Fruit fly (Drosophila melanogaster) whole organism, embryonic: ENCODE results near the gene CG8369.

Experiments used
- CG10267 ChIP-seq: fragments of 200-800 bp; sonication (Bioruptor generic); optimal IDR thresholded peaks from 2 replicates; lab custom pipeline; 2018; ENCODE audit warnings: missing biosample characterization, mild to moderate bottlenecking, missing genetic modification characterization, moderate library complexity
- CG10654 ChIP-seq: fragments of 200-800 bp; sonication (Bioruptor generic); optimal IDR thresholded peaks from 2 replicates; lab custom pipeline; 2016; ENCODE audit warnings: missing biosample characterization, missing genetic modification characterization
- CG11456 ChIP-seq: fragments of 200-800 bp; sonication (Bioruptor generic); IDR thresholded peaks from 3 replicates; pipeline ENCODE4 v1.3.6; 2022; ENCODE audit warnings: missing biosample characterization, missing genetic modification characterization
- CG11560 ChIP-seq: fragments of 200-800 bp; sonication (Bioruptor generic); IDR thresholded peaks from 3 replicates; pipeline ENCODE4 v1.3.6; 2022; ENCODE audit warnings: missing biosample characterization, missing genetic modification characterization
- CG14965 ChIP-seq: fragments of 200-800 bp; sonication (Bioruptor generic); optimal IDR thresholded peaks from 2 replicates; lab custom pipeline; 2016; ENCODE audit warnings: missing biosample characterization, missing genetic modification characterization, borderline replicate concordance
- CG1603 ChIP-seq: fragments of 200-800 bp; sonication (Bioruptor generic); optimal IDR thresholded peaks from 2 replicates; lab custom pipeline; 2019; ENCODE audit warnings: missing biosample characterization, mild to moderate bottlenecking, missing genetic modification characterization, moderate library complexity
- CG17186 ChIP-seq: fragments of 200-800 bp; sonication (Bioruptor generic); optimal IDR thresholded peaks from 3 replicates; lab custom pipeline; 2017; ENCODE audit warnings: missing biosample characterization, missing genetic modification reagents, missing genetic modification characterization
- CG17802 ChIP-seq: fragments of 200-800 bp; sonication (Bioruptor generic); optimal IDR thresholded peaks from 2 replicates; lab custom pipeline; 2018; ENCODE audit warnings: missing biosample characterization, mild to moderate bottlenecking, missing genetic modification characterization, moderate library complexity
- CG18011 ChIP-seq: fragments of 200-800 bp; sonication (Bioruptor generic); optimal IDR thresholded peaks from 2 replicates; lab custom pipeline; 2017; ENCODE audit warnings: missing biosample characterization, missing genetic modification characterization, mild to moderate bottlenecking, moderate library complexity, missing genotype
- CG2712 ChIP-seq: fragments of 200-800 bp; optimal IDR thresholded peaks from 3 replicates; lab custom pipeline; 2019; ENCODE audit warnings: missing biosample characterization, mild to moderate bottlenecking, missing genetic modification characterization, moderate library complexity
- CG30403 ChIP-seq: fragments of 200-800 bp; sonication (Bioruptor generic); optimal IDR thresholded peaks from 3 replicates; lab custom pipeline; 2016; ENCODE audit warnings: missing biosample characterization, missing genetic modification characterization
- CG31388 ChIP-seq: fragments of 200-800 bp; sonication (Bioruptor generic); optimal IDR thresholded peaks from 2 replicates; lab custom pipeline; 2016; ENCODE audit warnings: missing biosample characterization, missing genetic modification characterization
- CG6272 ChIP-seq: fragments of 200-800 bp; sonication (Bioruptor generic); IDR thresholded peaks from 2 replicates; pipeline ENCODE4 v1.3.6; 2022; ENCODE audit warnings: missing biosample characterization, missing genetic modification characterization
- CG6683 ChIP-seq: fragments of 200-800 bp; sonication (Bioruptor generic); optimal IDR thresholded peaks from 2 replicates; lab custom pipeline; 2017; ENCODE audit warnings: missing biosample characterization, mild to moderate bottlenecking, missing genetic modification characterization, missing genetic modification reagents
- CG8281 ChIP-seq: fragments of 200-800 bp; sonication (Bioruptor generic); optimal IDR thresholded peaks from 2 replicates; lab custom pipeline; 2018; ENCODE audit warnings: missing biosample characterization, mild to moderate bottlenecking, missing genetic modification characterization, moderate library complexity
- CG8924 ChIP-seq: fragments of 200-800 bp; optimal IDR thresholded peaks from 3 replicates; lab custom pipeline; 2019; ENCODE audit warnings: missing biosample characterization, mild to moderate bottlenecking, missing genetic modification characterization, moderate library complexity
- CG9215 ChIP-seq: fragments of 200-800 bp; sonication (Bioruptor generic); IDR thresholded peaks from 2 replicates; pipeline ENCODE4 v1.3.6; 2022; ENCODE audit warnings: missing biosample characterization, missing genetic modification characterization
- CG9932 ChIP-seq: fragments of 200-800 bp; sonication (Bioruptor generic); IDR thresholded peaks from 2 replicates; pipeline ENCODE4 v1.3.6; 2022; ENCODE audit warnings: missing biosample characterization, missing genetic modification characterization
- Chrac-16 ChIP-seq: fragments of 200-800 bp; sonication (Bioruptor generic); optimal IDR thresholded peaks from 3 replicates; lab custom pipeline; 2016; ENCODE audit warnings: missing biosample characterization, missing genetic modification characterization
- Dad ChIP-seq: fragments of 200-800 bp; sonication (Bioruptor generic); optimal IDR thresholded peaks from 3 replicates; lab custom pipeline; 2016; ENCODE audit warnings: missing biosample characterization, missing genetic modification characterization
- Dip3 ChIP-seq: fragments of 200-800 bp; sonication (Bioruptor generic); optimal IDR thresholded peaks from 3 replicates; lab custom pipeline; 2016; ENCODE audit warnings: missing biosample characterization, missing genetic modification characterization
- E2f2 ChIP-seq: fragments of 200-800 bp; sonication (Bioruptor generic); IDR thresholded peaks from 2 replicates; pipeline ENCODE4 v1.3.6; 2022; ENCODE audit warnings: missing biosample characterization, missing genetic modification characterization
- HLH4C ChIP-seq: fragments of 200-800 bp; sonication (Bioruptor generic); IDR thresholded peaks from 3 replicates; pipeline ENCODE4 v1.3.6; 2022; ENCODE audit warnings: missing biosample characterization, missing genetic modification characterization; ENCODE audit not compliant: partially characterized antibody
- Kr ChIP-seq: fragments of 200-800 bp; sonication (Bioruptor generic); optimal IDR thresholded peaks from 2 replicates; lab custom pipeline; 2017; ENCODE audit warnings: missing biosample characterization, mild to moderate bottlenecking, missing genetic modification characterization
- MBD-R2 ChIP-seq: fragments of 200-800 bp; sonication (Bioruptor generic); IDR thresholded peaks from 2 replicates; pipeline ENCODE4 v1.3.6; 2022; ENCODE audit warnings: missing biosample characterization, missing genetic modification characterization
- Optix ChIP-seq: fragments of 200-800 bp; sonication (Bioruptor generic); IDR thresholded peaks from 3 replicates; pipeline ENCODE4 v1.3.6; 2022; ENCODE audit warnings: missing biosample characterization, missing genetic modification characterization
- PHDP ChIP-seq: fragments of 200-800 bp; sonication (Bioruptor generic); optimal IDR thresholded peaks from 3 replicates; lab custom pipeline; 2018; ENCODE audit warnings: missing biosample characterization, mild to moderate bottlenecking, missing genetic modification characterization, moderate library complexity
- Vsx1 ChIP-seq: fragments of 200-800 bp; sonication (Bioruptor generic); optimal IDR thresholded peaks from 2 replicates; lab custom pipeline; 2017; ENCODE audit warnings: missing biosample characterization, mild to moderate bottlenecking, missing genetic modification characterization, missing genetic modification reagents
- Xbp1 ChIP-seq: fragments of 200-800 bp; sonication (Bioruptor generic); optimal IDR thresholded peaks from 3 replicates; lab custom pipeline; 2016; ENCODE audit warnings: missing biosample characterization, mild to moderate bottlenecking, missing genetic modification characterization
- al ChIP-seq: fragments of 200-800 bp; sonication (Bioruptor generic); IDR thresholded peaks from 2 replicates; pipeline ENCODE4 v1.3.6; 2022; ENCODE audit warnings: missing biosample characterization, missing genetic modification characterization
- cad ChIP-seq: fragments of >200 bp; optimal IDR thresholded peaks from 2 replicates; lab custom pipeline; 2017; ENCODE audit warnings: missing biosample characterization, missing genetic modification characterization
- cg ChIP-seq: fragments of 200-800 bp; sonication (Bioruptor generic); optimal IDR thresholded peaks from 3 replicates; lab custom pipeline; 2019; ENCODE audit warnings: missing biosample characterization, mild to moderate bottlenecking, missing genetic modification characterization, moderate library complexity
- dysf ChIP-seq: fragments of 200-800 bp; sonication (Bioruptor generic); IDR thresholded peaks from 3 replicates; pipeline ENCODE4 v1.3.6; 2022; ENCODE audit warnings: missing biosample characterization, missing genetic modification characterization
- gce ChIP-seq: fragments of 200-800 bp; sonication (Bioruptor generic); IDR thresholded peaks from 3 replicates; pipeline ENCODE4 v1.3.6; 2022; ENCODE audit warnings: missing biosample characterization, missing genetic modification characterization
- grn ChIP-seq: fragments of 200-800 bp; sonication (Bioruptor generic); optimal IDR thresholded peaks from 3 replicates; lab custom pipeline; 2017; ENCODE audit warnings: missing biosample characterization, missing genetic modification characterization
- gsb-n ChIP-seq: fragments of 200-800 bp; sonication (Bioruptor generic); optimal IDR thresholded peaks from 3 replicates; lab custom pipeline; 2018; ENCODE audit warnings: missing biosample characterization, mild to moderate bottlenecking, missing genetic modification characterization
- insv ChIP-seq, 2 experiments: fragments of 200-800 bp; sonication (Bioruptor generic); optimal IDR thresholded peaks; 3 replicates each; lab custom pipeline; 2016 to 2018; ENCODE audit warnings: missing biosample characterization in 2 of 2, missing genetic modification characterization in 2 of 2
- jing ChIP-seq: fragments of 200-800 bp; sonication (Bioruptor generic); optimal IDR thresholded peaks from 2 replicates; lab custom pipeline; 2018; ENCODE audit warnings: missing biosample characterization, mild to moderate bottlenecking, missing genetic modification characterization
- kni ChIP-seq: fragments of 200-800 bp; sonication (Bioruptor generic); optimal IDR thresholded peaks from 3 replicates; lab custom pipeline; 2017; ENCODE audit warnings: mild to moderate bottlenecking, missing biosample characterization, missing genetic modification reagents, missing genetic modification characterization
- lmd ChIP-seq: fragments of 200-800 bp; sonication (Bioruptor generic); IDR thresholded peaks from 2 replicates; pipeline ENCODE4 v1.3.6; 2022; ENCODE audit warnings: missing biosample characterization, missing genetic modification characterization
- nom ChIP-seq: fragments of 200-800 bp; sonication (Bioruptor generic); optimal IDR thresholded peaks from 2 replicates; lab custom pipeline; 2017; ENCODE audit warnings: missing biosample characterization, missing genetic modification characterization, mild to moderate bottlenecking, moderate library complexity, missing genetic modification reagents
- onecut ChIP-seq: fragments of 200-800 bp; sonication (Bioruptor generic); IDR thresholded peaks from 2 replicates; pipeline ENCODE4 v1.3.6; 2022; ENCODE audit warnings: missing biosample characterization, missing genetic modification characterization
- org-1 ChIP-seq: fragments of 200-800 bp; sonication (Bioruptor generic); optimal IDR thresholded peaks from 2 replicates; lab custom pipeline; 2017; ENCODE audit warnings: missing biosample characterization, missing genetic modification characterization
- rib ChIP-seq: fragments of 200-800 bp; sonication (Bioruptor generic); IDR thresholded peaks from 2 replicates; pipeline ENCODE4 v1.3.6; 2022; ENCODE audit warnings: missing biosample characterization, missing genetic modification characterization
- sisA ChIP-seq: fragments of 200-800 bp; sonication (Bioruptor generic); IDR thresholded peaks from 2 replicates; pipeline ENCODE4 v1.3.6; 2022; ENCODE audit warnings: missing biosample characterization, missing genetic modification characterization
- slp2 ChIP-seq: fragments of 200-800 bp; sonication (Bioruptor generic); optimal IDR thresholded peaks from 2 replicates; lab custom pipeline; 2016; ENCODE audit warnings: missing biosample characterization, missing genetic modification characterization
- sna ChIP-seq: fragments of 200-800 bp; sonication (Bioruptor generic); IDR thresholded peaks from 2 replicates; pipeline ENCODE4 v1.3.6; 2022; ENCODE audit warnings: missing biosample characterization, missing genetic modification characterization; ENCODE audit not compliant: partially characterized antibody
- sr ChIP-seq: fragments of 200-800 bp; sonication (Bioruptor generic); IDR thresholded peaks from 3 replicates; pipeline ENCODE4 v1.3.6; 2022; ENCODE audit warnings: missing biosample characterization, missing genetic modification characterization
- tll ChIP-seq, 2 experiments: fragments of 200-800 bp in 1 of 2; fragments of >200 bp in 1 of 2; sonication (Bioruptor generic) in 1 of 2; optimal IDR thresholded peaks; 2 replicates each; lab custom pipeline; 2017 to 2019; ENCODE audit warnings: missing biosample characterization in 2 of 2, missing genetic modification characterization in 2 of 2, mild to moderate bottlenecking in 1 of 2, moderate library complexity in 1 of 2
- twi ChIP-seq: fragments of 200-800 bp; optimal IDR thresholded peaks from 2 replicates; lab custom pipeline; 2019; ENCODE audit warnings: missing biosample characterization, mild to moderate bottlenecking, missing genetic modification characterization, moderate library complexity
- unc-4 ChIP-seq: fragments of 200-800 bp; sonication (Bioruptor generic); IDR thresholded peaks from 2 replicates; pipeline ENCODE4 v1.3.6; 2022; ENCODE audit warnings: missing biosample characterization, missing genetic modification characterization; ENCODE audit not compliant: partially characterized antibody

CG8369 gene

DNA sequence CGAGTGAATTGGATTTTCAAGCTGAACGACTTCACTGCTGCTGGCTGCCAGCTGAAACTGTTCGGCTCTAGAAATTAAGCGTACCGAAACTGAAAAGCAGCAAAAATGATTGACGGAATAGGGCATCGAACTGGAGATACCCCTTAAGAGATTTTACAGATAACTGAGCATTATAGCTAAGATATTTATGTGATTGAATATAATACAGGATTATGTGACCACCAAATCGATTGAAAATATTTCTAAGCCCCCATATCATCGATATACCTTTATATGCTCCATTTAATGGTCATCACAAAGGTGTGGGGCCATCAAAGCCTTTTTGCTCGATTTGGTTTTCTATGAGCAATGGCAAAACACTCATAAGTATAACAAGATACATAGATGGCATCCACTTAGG is 37.0 kb upstream of the CG8369 start (continued):
- no peak for TF ChIP-seq CG18011 (GFP tag; lab: Kevin White, UChicago)
- TF ChIP-seq jing (GFP tag; lab: Kevin White, UChicago) = no peak
- peak; percentile 69 for TF ChIP-seq CG9932 (GFP tag; lab: Robert Waterston, UW)
- no peak for TF ChIP-seq Kr
- peak; percentile 31; the same call in 1 of the 2 replicates for TF ChIP-seq E2f2 (GFP tag; lab: Robert Waterston, UW)
- TF ChIP-seq CG8281 = no peak
- TF ChIP-seq CG6272 (GFP tag; lab: Robert Waterston, UW) = no peak
- TF ChIP-seq CG14965 (GFP tag; lab: Kevin White, UChicago) = no peak
- no peak for TF ChIP-seq CG10654 (GFP tag; lab: Kevin White, UChicago)
- TF ChIP-seq CG31388 = no peak
- no peak for TF ChIP-seq tll (GFP tag; optimal IDR thresholded peaks at IDR 0.05; lab: Kevin White, UChicago)
- TF ChIP-seq unc-4 (GFP tag; lab: Robert Waterston, UW) = no peak
- peak; percentile 59 for TF ChIP-seq Xbp1
- no peak for TF ChIP-seq CG8924 (tag; lab: Kevin White, UChicago)
- TF ChIP-seq gsb-n (tag; lab: Kevin White, UChicago) = no peak
- peak; percentile 70; the same call in 1 of the 3 replicates for TF ChIP-seq CG11456 (GFP tag; lab: Robert Waterston, UW)
- peak; percentile 28 for TF ChIP-seq Chrac-16 (GFP tag; lab: Kevin White, UChicago)
- TF ChIP-seq PHDP (tag; lab: Kevin White, UChicago) = no peak
- peak; percentile 35; the same call in 1 of the 2 replicates for TF ChIP-seq CG9215 (GFP tag; lab: Robert Waterston, UW)
- no peak for TF ChIP-seq sna (GFP tag; lab: Robert Waterston, UW)
- peak; percentile 44 for TF ChIP-seq CG30403
- TF ChIP-seq CG17802 (tag; lab: Kevin White, UChicago) = no peak
- no peak for TF ChIP-seq onecut (GFP tag; lab: Robert Waterston, UW)
- TF ChIP-seq insv (GFP tag; optimal IDR thresholded peaks at IDR 0.05; lab: Kevin White, UChicago) = no peak
- TF ChIP-seq cad (GFP tag; lab: Kevin White, UChicago) = no peak
- no peak for TF ChIP-seq cg
- peak; percentile 35; the same call in 1 of the 2 replicates for TF ChIP-seq al (GFP tag; lab: Robert Waterston, UW)
- TF ChIP-seq Dip3 (GFP tag; lab: Kevin White, UChicago) = peak; percentile 43
- no peak for TF ChIP-seq nom
- no peak for TF ChIP-seq twi (tag; lab: Kevin White, UChicago)
- no peak for TF ChIP-seq CG1603 (tag; lab: Kevin White, UChicago)
- no peak for TF ChIP-seq HLH4C (GFP tag; lab: Robert Waterston, UW)
- TF ChIP-seq org-1 (GFP tag; lab: Kevin White, UChicago) = peak; percentile 41
- TF ChIP-seq Optix = no peak
- TF ChIP-seq sr (GFP tag; lab: Robert Waterston, UW) = no peak
- TF ChIP-seq grn (GFP tag; lab: Kevin White, UChicago) = no peak
- TF ChIP-seq CG17186 = no peak
- no peak for TF ChIP-seq gce (GFP tag; lab: Robert Waterston, UW)
- TF ChIP-seq kni = no peak
- peak; percentile 2 for TF ChIP-seq slp2 (GFP tag; lab: Kevin White, UChicago)
- no peak for TF ChIP-seq CG11560
- TF ChIP-seq sisA (GFP tag; lab: Robert Waterston, UW) = peak; percentile 50
- TF ChIP-seq CG6683 (GFP tag; lab: Kevin White, UChicago) = no peak
- peak; percentile 25; the same call in 1 of the 2 replicates for TF ChIP-seq MBD-R2 (GFP tag; lab: Robert Waterston, UW)
- TF ChIP-seq lmd (GFP tag; lab: Robert Waterston, UW) = peak; percentile 67
- no peak for TF ChIP-seq CG10267
- TF ChIP-seq dysf (GFP tag; lab: Robert Waterston, UW) = peak; percentile 80
- TF ChIP-seq Dad (GFP tag; lab: Kevin White, UChicago) = peak; percentile 23
- no peak for TF ChIP-seq Vsx1
- no peak for TF ChIP-seq CG2712 (tag; lab: Kevin White, UChicago)
- TF ChIP-seq rib (GFP tag; lab: Robert Waterston, UW) = no peak
